Fruit fly (Drosophila melanogaster) whole organism, embryonic: ENCODE results near the gene CG43321.

Experiments
- ATbp ChIP-seq: fragments of 200-800 bp; sonication (Bioruptor generic); optimal IDR thresholded peaks from 2 replicates; lab custom pipeline; 2017; ENCODE audit warnings: missing biosample characterization, mild to moderate bottlenecking, missing genetic modification characterization, missing genetic modification reagents
- CG1024 ChIP-seq: fragments of 200-800 bp; sonication (Bioruptor generic); IDR thresholded peaks from 2 replicates; pipeline ENCODE4 v1.3.6; 2022; ENCODE audit warnings: missing biosample characterization, missing genetic modification characterization
- CG10543 ChIP-seq: fragments of 200-800 bp; sonication (Bioruptor generic); optimal IDR thresholded peaks from 3 replicates; lab custom pipeline; 2017; ENCODE audit warnings: missing biosample characterization, mild to moderate bottlenecking, missing genetic modification characterization, moderate library complexity
- CG10565 ChIP-seq: fragments of 200-800 bp; sonication (Bioruptor generic); optimal IDR thresholded peaks from 3 replicates; lab custom pipeline; 2016; ENCODE audit warnings: missing biosample characterization, mild to moderate bottlenecking, missing genetic modification characterization
- CG11247 ChIP-seq: fragments of 200-800 bp; sonication (Bioruptor generic); IDR thresholded peaks from 2 replicates; pipeline ENCODE4 v1.3.6; 2022; ENCODE audit warnings: missing biosample characterization, missing genetic modification characterization
- CG13624 ChIP-seq: fragments of 200-800 bp; sonication (Bioruptor generic); optimal IDR thresholded peaks from 2 replicates; lab custom pipeline; 2016; ENCODE audit warnings: missing biosample characterization, missing genetic modification characterization
- CG13775 ChIP-seq: fragments of 200-800 bp; sonication (Bioruptor generic); optimal IDR thresholded peaks from 3 replicates; lab custom pipeline; 2017; ENCODE audit warnings: missing biosample characterization, mild to moderate bottlenecking, missing genetic modification characterization
- CG13894 ChIP-seq: fragments of 200-800 bp; sonication (Bioruptor generic); optimal IDR thresholded peaks from 3 replicates; lab custom pipeline; 2018; ENCODE audit warnings: missing biosample characterization, mild to moderate bottlenecking, missing genetic modification characterization, moderate library complexity
- CG1792 ChIP-seq: fragments of 200-800 bp; sonication (Bioruptor generic); optimal IDR thresholded peaks from 2 replicates; lab custom pipeline; 2016; ENCODE audit warnings: missing biosample characterization, missing genetic modification characterization
- CG18011 ChIP-seq: fragments of 200-800 bp; sonication (Bioruptor generic); optimal IDR thresholded peaks from 2 replicates; lab custom pipeline; 2017; ENCODE audit warnings: missing biosample characterization, missing genetic modification characterization, mild to moderate bottlenecking, moderate library complexity, missing genotype
- CG3163 ChIP-seq: fragments of 200-800 bp; sonication (Bioruptor generic); optimal IDR thresholded peaks from 3 replicates; lab custom pipeline; 2016; ENCODE audit warnings: missing biosample characterization, missing genetic modification characterization
- CG3281 ChIP-seq: fragments of 200-800 bp; sonication (Bioruptor generic); optimal IDR thresholded peaks from 3 replicates; lab custom pipeline; 2017; ENCODE audit warnings: missing biosample characterization, mild to moderate bottlenecking, missing genetic modification characterization
- CG3407 ChIP-seq: fragments of 200-800 bp; sonication (Bioruptor generic); optimal IDR thresholded peaks from 2 replicates; lab custom pipeline; 2018; ENCODE audit warnings: missing biosample characterization, mild to moderate bottlenecking, missing genetic modification characterization
- CG34422 ChIP-seq: fragments of 200-800 bp; sonication (Bioruptor generic); IDR thresholded peaks from 3 replicates; pipeline ENCODE4 v1.3.6; 2022; ENCODE audit warnings: missing biosample characterization, missing genetic modification characterization
- CG4328 ChIP-seq: fragments of 200-800 bp; sonication (Bioruptor generic); optimal IDR thresholded peaks from 3 replicates; lab custom pipeline; 2017; ENCODE audit warnings: missing biosample characterization, missing genetic modification reagents, missing genetic modification characterization
- CG4404 ChIP-seq: fragments of 200-800 bp; sonication (Bioruptor generic); IDR thresholded peaks from 2 replicates; pipeline ENCODE4 v1.3.6; 2022; ENCODE audit warnings: missing biosample characterization, missing genetic modification characterization
- CG4854 ChIP-seq: fragments of 200-800 bp; sonication (Bioruptor generic); optimal IDR thresholded peaks from 2 replicates; lab custom pipeline; 2016; ENCODE audit warnings: missing biosample characterization, missing genetic modification characterization, inconsistent platforms
- CG6654 ChIP-seq: fragments of 200-800 bp; sonication (Bioruptor generic); optimal IDR thresholded peaks from 2 replicates; lab custom pipeline; 2017; ENCODE audit warnings: missing biosample characterization, mild to moderate bottlenecking, missing genetic modification characterization
- CG6854 ChIP-seq: fragments of 200-800 bp; sonication (Bioruptor generic); optimal IDR thresholded peaks from 3 replicates; lab custom pipeline; 2017; ENCODE audit warnings: missing biosample characterization, mild to moderate bottlenecking, missing genetic modification characterization
- CG7987 ChIP-seq: fragments of 200-800 bp; sonication (Bioruptor generic); optimal IDR thresholded peaks from 2 replicates; lab custom pipeline; 2018; ENCODE audit warnings: missing biosample characterization, mild to moderate bottlenecking, missing genetic modification characterization, moderate library complexity
- Chrac-16 ChIP-seq: fragments of 200-800 bp; sonication (Bioruptor generic); optimal IDR thresholded peaks from 3 replicates; lab custom pipeline; 2016; ENCODE audit warnings: missing biosample characterization, missing genetic modification characterization
- Dad ChIP-seq: fragments of 200-800 bp; sonication (Bioruptor generic); optimal IDR thresholded peaks from 3 replicates; lab custom pipeline; 2016; ENCODE audit warnings: missing biosample characterization, missing genetic modification characterization
- Dfd ChIP-seq, 2 experiments: fragments of >200 bp; optimal IDR thresholded peaks; 2 replicates each; lab custom pipeline; 2017; ENCODE audit warnings: missing biosample characterization in 2 of 2, missing genetic modification characterization in 2 of 2
- Dip3 ChIP-seq: fragments of 200-800 bp; sonication (Bioruptor generic); optimal IDR thresholded peaks from 3 replicates; lab custom pipeline; 2016; ENCODE audit warnings: missing biosample characterization, missing genetic modification characterization
- Dp ChIP-seq: fragments of 200-800 bp; sonication (Bioruptor generic); optimal IDR thresholded peaks from 2 replicates; lab custom pipeline; 2018; ENCODE audit warnings: missing biosample characterization, mild to moderate bottlenecking, missing genetic modification characterization, moderate library complexity
- Fer1 ChIP-seq: fragments of 200-800 bp; sonication (Bioruptor generic); optimal IDR thresholded peaks from 2 replicates; lab custom pipeline; 2017; ENCODE audit warnings: missing biosample characterization, mild to moderate bottlenecking, missing genetic modification characterization
- Hr39 ChIP-seq: fragments of >200 bp; optimal IDR thresholded peaks from 2 replicates; lab custom pipeline; 2017
- Kr ChIP-seq: fragments of 200-800 bp; sonication (Bioruptor generic); optimal IDR thresholded peaks from 2 replicates; lab custom pipeline; 2017; ENCODE audit warnings: missing biosample characterization, mild to moderate bottlenecking, missing genetic modification characterization
- Max ChIP-seq: fragments of 200-800 bp; sonication (Bioruptor generic); optimal IDR thresholded peaks from 2 replicates; lab custom pipeline; 2016; ENCODE audit warnings: missing biosample characterization, mild to moderate bottlenecking, missing genetic modification characterization
- NfI ChIP-seq: fragments of 200-800 bp; sonication (Bioruptor generic); optimal IDR thresholded peaks from 3 replicates; lab custom pipeline; 2018; ENCODE audit warnings: missing biosample characterization, mild to moderate bottlenecking, missing genetic modification characterization, moderate library complexity
- Rfx ChIP-seq: fragments of 200-800 bp; sonication (Bioruptor generic); IDR thresholded peaks from 2 replicates; pipeline ENCODE4 v1.3.6; 2022; ENCODE audit warnings: missing biosample characterization, missing genetic modification characterization
- Tbp ChIP-seq: fragments of >200 bp; optimal IDR thresholded peaks from 2 replicates; lab custom pipeline; 2018; ENCODE audit warnings: missing biosample characterization, missing genetic modification characterization
- Usf ChIP-seq: fragments of 200-800 bp; sonication (Bioruptor generic); optimal IDR thresholded peaks from 2 replicates; lab custom pipeline; 2017; ENCODE audit warnings: missing genotype, missing biosample characterization, missing genetic modification characterization
- amos ChIP-seq: fragments of 200-800 bp; sonication (Bioruptor generic); IDR thresholded peaks from 2 replicates; pipeline ENCODE4 v1.3.6; 2022; ENCODE audit warnings: missing biosample characterization, missing genetic modification characterization; ENCODE audit not compliant: partially characterized antibody
- az2 ChIP-seq: fragments of 200-800 bp; sonication (Bioruptor generic); optimal IDR thresholded peaks from 3 replicates; lab custom pipeline; 2016; ENCODE audit warnings: missing biosample characterization, missing genetic modification characterization
- bab2 ChIP-seq: fragments of 200-800 bp; sonication (Bioruptor generic); optimal IDR thresholded peaks from 2 replicates; lab custom pipeline; 2016; ENCODE audit warnings: missing biosample characterization, missing genetic modification characterization
- bigmax ChIP-seq: fragments of 200-800 bp; sonication (Bioruptor generic); optimal IDR thresholded peaks from 2 replicates; lab custom pipeline; 2018; ENCODE audit warnings: missing biosample characterization, mild to moderate bottlenecking, missing genetic modification characterization
- btn ChIP-seq: fragments of 200-800 bp; sonication (Bioruptor generic); optimal IDR thresholded peaks from 2 replicates; lab custom pipeline; 2016; ENCODE audit warnings: missing biosample characterization, missing genetic modification characterization
- da ChIP-seq: fragments of 200-800 bp; sonication (Bioruptor generic); optimal IDR thresholded peaks from 2 replicates; lab custom pipeline; 2016; ENCODE audit warnings: missing biosample characterization, missing genetic modification characterization
- eyg ChIP-seq: fragments of 200-800 bp; sonication (Bioruptor generic); optimal IDR thresholded peaks from 3 replicates; lab custom pipeline; 2016; ENCODE audit warnings: missing biosample characterization, missing genetic modification characterization
- ftz-f1 ChIP-seq: fragments of 200-800 bp; sonication (Bioruptor generic); optimal IDR thresholded peaks from 2 replicates; lab custom pipeline; 2016; ENCODE audit warnings: missing biosample characterization, missing genetic modification characterization
- her ChIP-seq: fragments of 200-800 bp; sonication (Bioruptor generic); optimal IDR thresholded peaks from 2 replicates; lab custom pipeline; 2016; ENCODE audit warnings: missing biosample characterization, missing genetic modification characterization
- jigr1 ChIP-seq: fragments of 200-800 bp; sonication (Bioruptor generic); IDR thresholded peaks from 3 replicates; pipeline ENCODE4 v1.3.6; 2022; ENCODE audit warnings: missing biosample characterization, missing genetic modification characterization
- jumu ChIP-seq: fragments of 200-800 bp; sonication (Bioruptor generic); optimal IDR thresholded peaks from 3 replicates; lab custom pipeline; 2016; ENCODE audit warnings: missing biosample characterization, missing genetic modification characterization
- kay ChIP-seq: fragments of 200-800 bp; sonication (Bioruptor generic); optimal IDR thresholded peaks from 2 replicates; lab custom pipeline; 2016; ENCODE audit warnings: missing biosample characterization, missing genetic modification characterization
- pum ChIP-seq: fragments of 200-800 bp; sonication (Bioruptor generic); optimal IDR thresholded peaks from 2 replicates; lab custom pipeline; 2016; ENCODE audit warnings: missing biosample characterization, missing genetic modification characterization
- rib ChIP-seq: fragments of 200-800 bp; sonication (Bioruptor generic); IDR thresholded peaks from 2 replicates; pipeline ENCODE4 v1.3.6; 2022; ENCODE audit warnings: missing biosample characterization, missing genetic modification characterization
- sd ChIP-seq: fragments of 200-800 bp; sonication (Bioruptor generic); optimal IDR thresholded peaks from 3 replicates; lab custom pipeline; 2018; ENCODE audit warnings: missing biosample characterization, mild to moderate bottlenecking, missing genetic modification characterization, moderate library complexity
- shn ChIP-seq: fragments of 200-800 bp; sonication (Bioruptor generic); optimal IDR thresholded peaks from 3 replicates; lab custom pipeline; 2016; ENCODE audit warnings: missing biosample characterization, missing genetic modification characterization
- sim ChIP-seq: fragments of 200-800 bp; sonication (Bioruptor generic); IDR thresholded peaks from 2 replicates; pipeline ENCODE4 v1.3.6; 2022; ENCODE audit warnings: missing biosample characterization, missing genetic modification characterization
- vvl ChIP-seq: fragments of 200-800 bp; sonication (Bioruptor generic); IDR thresholded peaks from 2 replicates; pipeline ENCODE4 v1.3.6; 2022; ENCODE audit warnings: missing biosample characterization, missing genetic modification characterization
- zfh1 ChIP-seq: fragments of 200-800 bp; sonication (Bioruptor generic); IDR thresholded peaks from 3 replicates; pipeline ENCODE4 v1.3.6; 2022; ENCODE audit warnings: missing biosample characterization, missing genetic modification characterization

CG43321 gene

DNA sequence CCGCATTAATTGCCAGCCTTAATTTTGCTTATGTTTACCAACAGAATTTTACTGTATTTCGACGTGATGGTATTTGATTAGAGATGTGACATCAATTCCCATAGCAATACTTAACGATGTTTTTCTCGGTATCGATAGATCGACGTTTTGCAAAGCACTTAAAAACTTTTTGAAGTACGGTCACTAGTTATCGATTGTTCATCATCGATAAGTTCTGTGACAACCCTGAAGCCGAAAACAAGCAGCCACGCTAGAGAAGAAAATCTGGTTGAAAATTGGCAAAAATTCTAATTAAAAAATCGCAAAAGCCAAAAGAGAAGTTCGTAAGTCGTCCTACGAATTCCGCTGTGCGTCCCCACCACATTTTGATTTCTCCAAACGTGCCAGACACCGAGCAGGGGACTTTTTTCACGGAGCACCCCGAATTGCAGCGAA is 20.5 kb downstream of the CG43321 start, which contains the start of the genes Rab30 and Caper (continued):
- peak; percentile 43 for TF ChIP-seq shn (GFP tag; lab: Kevin White, UChicago)
- no peak for TF ChIP-seq CG6854 (GFP tag; lab: Kevin White, UChicago)
- peak; percentile 27 for TF ChIP-seq CG4854 (GFP tag; lab: Kevin White, UChicago)
- no peak for TF ChIP-seq da (GFP tag; lab: Kevin White, UChicago)
- TF ChIP-seq CG10565 (GFP tag; lab: Kevin White, UChicago): no peak
- peak; percentile 86 for TF ChIP-seq kay (GFP tag; lab: Kevin White, UChicago)
- no peak for TF ChIP-seq Usf (GFP tag; lab: Kevin White, UChicago)
- TF ChIP-seq CG1792 (GFP tag; lab: Kevin White, UChicago): peak; percentile 40
- TF ChIP-seq rib: peak; percentile 54; the same call in 1 of the 2 replicates
- TF ChIP-seq CG13894 (tag; lab: Kevin White, UChicago): peak; percentile 70
- TF ChIP-seq jigr1 (GFP tag; lab: Robert Waterston, UW): no peak
- peak; percentile 33 for TF ChIP-seq CG18011 (GFP tag; lab: Kevin White, UChicago)
- no peak for TF ChIP-seq CG4328 (GFP tag; lab: Kevin White, UChicago)
- no peak for TF ChIP-seq CG4404 (GFP tag; lab: Robert Waterston, UW)
- TF ChIP-seq CG13775 (GFP tag; lab: Kevin White, UChicago): peak; percentile 21
- TF ChIP-seq CG11247 (GFP tag; lab: Robert Waterston, UW): peak; percentile 53
- peak; percentile 46 for TF ChIP-seq CG3281 (GFP tag; lab: Kevin White, UChicago)
- peak; percentile 57; the same call in 2 of the 3 replicates for TF ChIP-seq CG34422
- TF ChIP-seq bigmax (GFP tag; lab: Kevin White, UChicago): no peak
- TF ChIP-seq her (GFP tag; lab: Kevin White, UChicago): peak; percentile 68
- peak; percentile 65; the same call in 2 of the 3 replicates for TF ChIP-seq zfh1 (GFP tag; lab: Robert Waterston, UW)
- TF ChIP-seq amos: peak; percentile 99
- no peak for TF ChIP-seq CG3407
- TF ChIP-seq CG10543 (GFP tag; lab: Kevin White, UChicago): peak; percentile 39
- no peak for TF ChIP-seq btn
- TF ChIP-seq az2 (GFP tag; lab: Kevin White, UChicago): peak; percentile 43
- peak; percentile 29 for TF ChIP-seq CG3163 (GFP tag; lab: Kevin White, UChicago)
- peak; percentile 80 for TF ChIP-seq CG13624 (GFP tag; lab: Kevin White, UChicago)
- TF ChIP-seq sim (GFP tag; lab: Robert Waterston, UW): no peak
- TF ChIP-seq sd (tag; lab: Kevin White, UChicago): peak; percentile 94
- no peak for TF ChIP-seq CG6654 (GFP tag; lab: Kevin White, UChicago)
- TF ChIP-seq Dad (GFP tag; lab: Kevin White, UChicago): peak; percentile 41
- peak; percentile 83 for TF ChIP-seq Rfx (GFP tag; lab: Robert Waterston, UW)
- no peak for TF ChIP-seq Dfd (GFP tag; optimal IDR thresholded peaks at IDR 0.05; lab: Kevin White, UChicago)
- TF ChIP-seq Tbp (GFP tag; lab: Kevin White, UChicago): no peak
- TF ChIP-seq Dip3 (GFP tag; lab: Kevin White, UChicago): peak; percentile 51
- peak; percentile 55 for TF ChIP-seq Max (GFP tag; lab: Kevin White, UChicago)
- TF ChIP-seq vvl (GFP tag; lab: Robert Waterston, UW): peak; percentile 56
- TF ChIP-seq ATbp (GFP tag; lab: Kevin White, UChicago): no peak
- peak; percentile 67 for TF ChIP-seq jumu (GFP tag; lab: Kevin White, UChicago)
- TF ChIP-seq Chrac-16: peak; percentile 39
- peak; percentile 52 for TF ChIP-seq CG7987 (GFP tag; lab: Kevin White, UChicago)
- TF ChIP-seq CG1024 (GFP tag; lab: Robert Waterston, UW): peak; percentile 24; the same call in 1 of the 2 replicates
- TF ChIP-seq Fer1 (GFP tag; lab: Kevin White, UChicago): peak; percentile 22
- peak; percentile 1 for TF ChIP-seq ftz-f1 (GFP tag; lab: Kevin White, UChicago)
- peak; percentile 47 for TF ChIP-seq Dp
- peak; percentile 54 for TF ChIP-seq pum (GFP tag; lab: Kevin White, UChicago)
- TF ChIP-seq bab2 (GFP tag; lab: Kevin White, UChicago): peak; percentile 61
- peak; percentile 16 for TF ChIP-seq eyg (GFP tag; lab: Kevin White, UChicago)
- TF ChIP-seq Hr39 (lab: Kevin White, UChicago): no peak
- peak; percentile 47 for TF ChIP-seq NfI
- no peak for TF ChIP-seq Kr (GFP tag; lab: Kevin White, UChicago)
